Fruit fly (Drosophila melanogaster) whole organism, embryonic: ENCODE measurements around the gene lwr.

Experiments
- CG10274 ChIP-seq: fragments of 200-800 bp; sonication (Bioruptor generic); optimal IDR thresholded peaks from 3 replicates; lab custom pipeline; 2017; ENCODE audit warnings: missing biosample characterization, mild to moderate bottlenecking, missing genetic modification characterization
- CG10654 ChIP-seq: fragments of 200-800 bp; sonication (Bioruptor generic); optimal IDR thresholded peaks from 2 replicates; lab custom pipeline; 2016; ENCODE audit warnings: missing biosample characterization, missing genetic modification characterization
- CG10979 ChIP-seq: fragments of 200-800 bp; sonication (Bioruptor generic); optimal IDR thresholded peaks from 2 replicates; lab custom pipeline; 2018; ENCODE audit warnings: missing biosample characterization, mild to moderate bottlenecking, missing genetic modification characterization, moderate library complexity
- CG11695 ChIP-seq: fragments of 200-800 bp; sonication (Bioruptor generic); IDR thresholded peaks from 3 replicates; pipeline ENCODE4 v1.3.6; 2022; ENCODE audit warnings: missing biosample characterization, missing genetic modification characterization
- CG12391 ChIP-seq: fragments of 200-800 bp; sonication (Bioruptor generic); optimal IDR thresholded peaks from 3 replicates; lab custom pipeline; 2018; ENCODE audit warnings: missing biosample characterization, mild to moderate bottlenecking, missing genetic modification characterization, moderate library complexity
- CG1602 ChIP-seq: fragments of 200-800 bp; sonication (Bioruptor generic); optimal IDR thresholded peaks from 3 replicates; lab custom pipeline; 2016; ENCODE audit warnings: missing biosample characterization, missing genetic modification characterization
- CG1603 ChIP-seq: fragments of 200-800 bp; sonication (Bioruptor generic); optimal IDR thresholded peaks from 2 replicates; lab custom pipeline; 2019; ENCODE audit warnings: missing biosample characterization, mild to moderate bottlenecking, missing genetic modification characterization, moderate library complexity
- CG18599 ChIP-seq: fragments of 200-800 bp; sonication (Bioruptor generic); optimal IDR thresholded peaks from 3 replicates; lab custom pipeline; 2017; ENCODE audit warnings: missing biosample characterization, missing genetic modification characterization, mild to moderate bottlenecking, moderate library complexity, missing genetic modification reagents
- CG18619 ChIP-seq: fragments of 200-800 bp; sonication (Bioruptor generic); optimal IDR thresholded peaks from 3 replicates; lab custom pipeline; 2017; ENCODE audit warnings: missing biosample characterization, mild to moderate bottlenecking, missing genetic modification characterization
- CG2120 ChIP-seq: fragments of 200-800 bp; sonication (Bioruptor generic); optimal IDR thresholded peaks from 3 replicates; lab custom pipeline; 2016; ENCODE audit warnings: missing biosample characterization, missing genetic modification characterization
- CG2678 ChIP-seq: fragments of 200-800 bp; sonication (Bioruptor generic); optimal IDR thresholded peaks from 3 replicates; lab custom pipeline; 2019; ENCODE audit warnings: missing biosample characterization, mild to moderate bottlenecking, missing genetic modification characterization, moderate library complexity
- CG3838 ChIP-seq: fragments of 200-800 bp; sonication (Bioruptor generic); optimal IDR thresholded peaks from 3 replicates; lab custom pipeline; 2016; ENCODE audit warnings: missing biosample characterization, missing genetic modification characterization
- CG6272 ChIP-seq: fragments of 200-800 bp; sonication (Bioruptor generic); IDR thresholded peaks from 2 replicates; pipeline ENCODE4 v1.3.6; 2022; ENCODE audit warnings: missing biosample characterization, missing genetic modification characterization
- CTCF ChIP-seq: fragments of 200-800 bp; sonication (Bioruptor generic); optimal IDR thresholded peaks from 2 replicates; lab custom pipeline; 2017; ENCODE audit warnings: missing biosample characterization, mild to moderate bottlenecking, missing genetic modification characterization, moderate library complexity
- D19A ChIP-seq: fragments of 200-800 bp; optimal IDR thresholded peaks from 3 replicates; lab custom pipeline; 2019; ENCODE audit warnings: missing biosample characterization, mild to moderate bottlenecking, missing genetic modification characterization, moderate library complexity
- Deaf1 ChIP-seq: fragments of 200-800 bp; optimal IDR thresholded peaks from 3 replicates; lab custom pipeline; 2019; ENCODE audit warnings: missing biosample characterization, mild to moderate bottlenecking, missing genetic modification characterization, moderate library complexity
- Doc2 ChIP-seq: fragments of 200-800 bp; sonication (Bioruptor generic); IDR thresholded peaks from 2 replicates; pipeline ENCODE4 v1.3.6; 2022; ENCODE audit warnings: missing biosample characterization, missing genetic modification characterization
- Ets65A ChIP-seq: fragments of 200-800 bp; sonication (Bioruptor generic); peaks from one replicate; lab custom pipeline; 2016; ENCODE audit warnings: missing biosample characterization, missing genetic modification characterization
- Med ChIP-seq: fragments of 200-800 bp; sonication (Bioruptor generic); peaks from one replicate; lab custom pipeline; 2016; ENCODE audit warnings: missing biosample characterization, missing genetic modification characterization, mild to moderate bottlenecking, inconsistent platforms, moderate library complexity
- Myb ChIP-seq: fragments of 200-800 bp; sonication (Bioruptor generic); optimal IDR thresholded peaks from 2 replicates; lab custom pipeline; 2016; ENCODE audit warnings: missing biosample characterization, missing genetic modification characterization
- Nf-YC ChIP-seq: fragments of 200-800 bp; optimal IDR thresholded peaks from 3 replicates; lab custom pipeline; 2019; ENCODE audit warnings: missing biosample characterization, mild to moderate bottlenecking, missing genetic modification characterization, moderate library complexity
- Sox102F ChIP-seq: fragments of 200-800 bp; sonication (Bioruptor generic); optimal IDR thresholded peaks from 2 replicates; lab custom pipeline; 2018; ENCODE audit warnings: missing biosample characterization, mild to moderate bottlenecking, missing genetic modification characterization, moderate library complexity
- Spps ChIP-seq: fragments of 200-800 bp; sonication (Bioruptor generic); optimal IDR thresholded peaks from 2 replicates; lab custom pipeline; 2018; ENCODE audit warnings: missing biosample characterization, mild to moderate bottlenecking, missing genetic modification characterization
- Xrp1 ChIP-seq: fragments of 200-800 bp; sonication (Bioruptor generic); IDR thresholded peaks from 2 replicates; pipeline ENCODE4 v1.3.6; 2022; ENCODE audit warnings: missing biosample characterization, missing genetic modification characterization
- YL-1 ChIP-seq: fragments of 200-800 bp; sonication (Bioruptor generic); optimal IDR thresholded peaks from 3 replicates; lab custom pipeline; 2017; ENCODE audit warnings: missing biosample characterization, mild to moderate bottlenecking, missing genetic modification characterization
- chinmo ChIP-seq: fragments of 200-800 bp; sonication (Bioruptor generic); IDR thresholded peaks from 4 replicates; pipeline ENCODE4 v1.3.6; 2022; ENCODE audit warnings: missing biosample characterization, missing genetic modification characterization; ENCODE audit not compliant: partially characterized antibody
- ci ChIP-seq: fragments of 200-800 bp; sonication (Bioruptor generic); IDR thresholded peaks from 3 replicates; pipeline ENCODE4 v1.3.6; 2022; ENCODE audit warnings: missing biosample characterization, missing genetic modification characterization
- crc ChIP-seq: fragments of 200-800 bp; sonication (Bioruptor generic); optimal IDR thresholded peaks from 2 replicates; lab custom pipeline; 2016; ENCODE audit warnings: missing biosample characterization, missing genetic modification characterization
- crol ChIP-seq: fragments of 200-800 bp; sonication (Bioruptor generic); IDR thresholded peaks from 2 replicates; pipeline ENCODE4 v1.3.6; 2022; ENCODE audit warnings: missing biosample characterization, missing genetic modification characterization
- gcm ChIP-seq: fragments of 200-800 bp; sonication (Bioruptor generic); optimal IDR thresholded peaks from 2 replicates; lab custom pipeline; 2019; ENCODE audit warnings: missing biosample characterization, mild to moderate bottlenecking, missing genetic modification characterization, moderate library complexity
- gem ChIP-seq: fragments of 200-800 bp; sonication (Bioruptor generic); optimal IDR thresholded peaks from 2 replicates; lab custom pipeline; 2019; ENCODE audit warnings: missing biosample characterization, mild to moderate bottlenecking, missing genetic modification characterization, moderate library complexity
- gro ChIP-seq: fragments of 200-800 bp; sonication (Bioruptor generic); optimal IDR thresholded peaks from 2 replicates; lab custom pipeline; 2016; ENCODE audit warnings: missing biosample characterization, missing genetic modification characterization
- lab ChIP-seq: fragments of 200-800 bp; sonication (Bioruptor generic); optimal IDR thresholded peaks from 3 replicates; lab custom pipeline; 2017; ENCODE audit warnings: missing biosample characterization, missing genetic modification characterization, mild to moderate bottlenecking, moderate library complexity, missing genetic modification reagents
- mam ChIP-seq: fragments of 200-800 bp; sonication (Bioruptor generic); optimal IDR thresholded peaks from 3 replicates; lab custom pipeline; 2016; ENCODE audit warnings: missing biosample characterization, missing genetic modification characterization
- oc ChIP-seq: fragments of 200-800 bp; sonication (Bioruptor generic); optimal IDR thresholded peaks from 2 replicates; lab custom pipeline; 2018; ENCODE audit warnings: missing biosample characterization, mild to moderate bottlenecking, missing genetic modification characterization, moderate library complexity
- ro ChIP-seq: fragments of 200-800 bp; sonication (Bioruptor generic); IDR thresholded peaks from 2 replicates; pipeline ENCODE4 v1.3.6; 2022; ENCODE audit warnings: missing biosample characterization, missing genetic modification characterization
- row ChIP-seq: fragments of 200-800 bp; sonication (Bioruptor generic); IDR thresholded peaks from 3 replicates; pipeline ENCODE4 v1.3.6; 2022; ENCODE audit warnings: missing biosample characterization, missing genetic modification characterization
- sens ChIP-seq: fragments of 200-800 bp; sonication (Bioruptor generic); peaks from one replicate; lab custom pipeline; 2016; ENCODE audit warnings: missing biosample characterization, missing genetic modification characterization
- slbo ChIP-seq: fragments of 200-800 bp; sonication (Bioruptor generic); IDR thresholded peaks from 2 replicates; pipeline ENCODE4 v1.3.6; 2022; ENCODE audit warnings: missing biosample characterization, missing genetic modification characterization
- sqz ChIP-seq: fragments of 200-800 bp; sonication (Bioruptor generic); optimal IDR thresholded peaks from 3 replicates; lab custom pipeline; 2018; ENCODE audit warnings: missing biosample characterization, mild to moderate bottlenecking, missing genetic modification characterization
- vnd ChIP-seq: fragments of 200-800 bp; sonication (Bioruptor generic); IDR thresholded peaks from 3 replicates; pipeline ENCODE4 v1.3.6; 2022; ENCODE audit warnings: missing biosample characterization, missing genetic modification characterization; ENCODE audit not compliant: partially characterized antibody

Gene lwr

dm6 chr2L:530245-530644 lies 12.1 kb downstream of the lwr start (continued):
- TF ChIP-seq mam (GFP tag; lab: Kevin White, UChicago) = peak; percentile 29
- peak; percentile 4 for TF ChIP-seq CG1602 (GFP tag; lab: Kevin White, UChicago)
- TF ChIP-seq Ets65A = peak; percentile 74
- 0 out of 3 replicates have a peak, but pooled peaks have one; percentile 26 for TF ChIP-seq CG11695
- no peak for TF ChIP-seq CG10654 (GFP tag; lab: Kevin White, UChicago)
- TF ChIP-seq chinmo = no peak
- TF ChIP-seq CG6272 (GFP tag; lab: Robert Waterston, UW) = no peak; the same call in 1 of the 2 replicates
- no peak for TF ChIP-seq YL-1 (GFP tag; lab: Kevin White, UChicago)
- no peak for TF ChIP-seq vnd
- no peak for TF ChIP-seq CG18619 (GFP tag; lab: Kevin White, UChicago)

- peak; percentile 5; the same call in 1 of the 2 replicates for TF ChIP-seq crol (GFP tag; lab: Robert Waterston, UW)
- TF ChIP-seq CG3838 (GFP tag; lab: Kevin White, UChicago) = no peak
- TF ChIP-seq oc = peak; percentile 7
- no peak for TF ChIP-seq crc (GFP tag; lab: Kevin White, UChicago)
- TF ChIP-seq ro (GFP tag; lab: Robert Waterston, UW) = no peak
- TF ChIP-seq Deaf1 (tag; lab: Kevin White, UChicago) = peak; percentile 74
- TF ChIP-seq CTCF = no peak
- TF ChIP-seq sqz (GFP tag; lab: Kevin White, UChicago) = peak; percentile 44
- TF ChIP-seq chinmo = 0 out of 4 replicates have a peak, but pooled peaks have one; percentile 36
- TF ChIP-seq lab (GFP tag; lab: Kevin White, UChicago) = peak; percentile 57
- no peak for TF ChIP-seq ci (GFP tag; lab: Robert Waterston, UW)
- peak; percentile 50 for TF ChIP-seq gcm (GFP tag; lab: Kevin White, UChicago)
Observed at dm6 chr2L:527689-528088, 14.7 kb downstream of the lwr start.

dm6 chr2L:526924-527307 lies 15.5 kb downstream of the lwr start:
- TF ChIP-seq Doc2 (GFP tag; lab: Robert Waterston, UW) = no peak
- TF ChIP-seq slbo (GFP tag; lab: Robert Waterston, UW) = no peak
- TF ChIP-seq Ets65A = peak; percentile 22
- no peak for TF ChIP-seq gro (GFP tag; lab: Kevin White, UChicago)
- TF ChIP-seq Nf-YC (tag; lab: Kevin White, UChicago) = peak; percentile 39
- TF ChIP-seq Spps (tag; lab: Kevin White, UChicago) = no peak
- no peak for TF ChIP-seq Myb (GFP tag; lab: Kevin White, UChicago)
- peak; percentile 33 for TF ChIP-seq CG2120 (GFP tag; lab: Kevin White, UChicago)
- TF ChIP-seq Med (GFP tag; lab: Kevin White, UChicago) = peak; percentile 8
- peak; percentile 42; the same call in 1 of the 3 replicates for TF ChIP-seq row (GFP tag; lab: Robert Waterston, UW)
- peak; percentile 64 for TF ChIP-seq sens (GFP tag; lab: Kevin White, UChicago)
- peak; percentile 19 for TF ChIP-seq CG1603
- TF ChIP-seq CG18599 (GFP tag; lab: Kevin White, UChicago) = peak; percentile 25
- TF ChIP-seq D19A (tag; lab: Kevin White, UChicago) = peak; percentile 32
- TF ChIP-seq CG12391 = peak; percentile 2
- TF ChIP-seq Sox102F (GFP tag; lab: Kevin White, UChicago) = peak; percentile 25
- peak; percentile 64 for TF ChIP-seq CG10274 (GFP tag; lab: Kevin White, UChicago)
- TF ChIP-seq gem (tag; lab: Kevin White, UChicago) = peak; percentile 44
- TF ChIP-seq CG2678 (tag; lab: Kevin White, UChicago) = peak; percentile 13
- peak; percentile 11 for TF ChIP-seq CG10979 (tag; lab: Kevin White, UChicago)
- TF ChIP-seq lab (GFP tag; lab: Kevin White, UChicago) = peak; percentile 11
- TF ChIP-seq Xrp1 (GFP tag; lab: Robert Waterston, UW) = 0 out of 2 replicates have a peak, but pooled peaks have one; percentile 15
